Worm (Caenorhabditis elegans): ENCODE results near the gene srz-63.

The srz-63 gene

ce11 chrII:1322283-1323173 is 44.1 kb downstream of the srz-63 start (continued):
- TF ChIP-seq rcor-1 (GFP tag; IDR thresholded peaks at IDR 0.05) (0 out of 2 replicates have a peak, but pooled peaks have one; percentile 11), Y53G8AR.9 (GFP tag; conservative IDR thresholded peaks at IDR 0.05) (0 out of 2 replicates have a peak, but pooled peaks have one; percentile 4), ztf-26 (tag; optimal IDR thresholded peaks at IDR 0.05) (no peak), ceh-79 (tag; optimal IDR thresholded peaks at IDR 0.05) (no peak), snpc-4 (GFP tag; optimal IDR thresholded peaks at IDR 0.05) (no peak), snpc-4 (tag; optimal IDR thresholded peaks at IDR 0.05) (no peak), hsf-1 (GFP tag; IDR thresholded peaks at IDR 0.05) (peak; percentile 28; the same call in 1 of the 2 replicates), attf-6 (GFP tag; IDR thresholded peaks at IDR 0.05) (peak; percentile 29; the same call in 1 of the 2 replicates), ekl-4 (GFP tag; IDR thresholded peaks at IDR 0.05) (peak; percentile 10; the same call in 1 of the 2 replicates), attf-3 (GFP tag; conservative IDR thresholded peaks at IDR 0.05) (no peak), cebp-2 (GFP tag; IDR thresholded peaks at IDR 0.05) (no peak), lir-1 (GFP tag; conservative IDR thresholded peaks at IDR 0.05) (no peak), sdz-38 (tag; optimal IDR thresholded peaks at IDR 0.05) (no peak), D2030.7 (GFP tag; IDR thresholded peaks at IDR 0.05) (no peak), ama-1 (optimal IDR thresholded peaks at IDR 0.05) (no peak), ama-1 (GFP tag; optimal IDR thresholded peaks at IDR 0.05) (peak; percentile 29 to 66), F37B4.10 (GFP tag; IDR thresholded peaks at IDR 0.05) (no peak), tlf-1 (GFP tag; optimal IDR thresholded peaks at IDR 0.05) (peak; percentile 37), hlh-26 (GFP tag; conservative IDR thresholded peaks at IDR 0.05) (no peak), F39B2.1 (GFP tag; IDR thresholded peaks at IDR 0.05) (peak; percentile 7; the same call in 1 of the 2 replicates), ztf-28 (GFP tag; IDR thresholded peaks at IDR 0.05) (no peak), tbp1 (GFP tag; optimal IDR thresholded peaks at IDR 0.05) (no peak), egrh-3 (GFP tag; IDR thresholded peaks at IDR 0.05) (no peak), sea-2 (GFP tag; IDR thresholded peaks at IDR 0.05) (no peak), hmg-20 (GFP tag; IDR thresholded peaks at IDR 0.05) (no peak), aptf-3 (GFP tag; IDR thresholded peaks at IDR 0.05) (no peak), mxl-1 (tag; optimal IDR thresholded peaks at IDR 0.05) (no peak), dpl-1 (GFP tag; optimal IDR thresholded peaks at IDR 0.05) (no peak), mcd-1 (GFP tag; IDR thresholded peaks at IDR 0.05) (peak; percentile 10; the same call in 1 of the 2 replicates), snpc-1.3 (tag; optimal IDR thresholded peaks at IDR 0.05; ENCODE audit: insufficient read depth) (peak; percentile 7)

ce11 chrII:1323190-1323651 is 44.8 kb downstream of the srz-63 start:
- TF ChIP-seq lin-54 (GFP tag; optimal IDR thresholded peaks at IDR 0.05) (no peak), ekl-4 (GFP tag; IDR thresholded peaks at IDR 0.05) (peak; percentile 76), gei-17 (GFP tag; optimal IDR thresholded peaks at IDR 0.05) (no peak), hrde-1 (tag; optimal IDR thresholded peaks at IDR 0.05; ENCODE audit: borderline replicate concordance) (peak; percentile 89), attf-6 (GFP tag; IDR thresholded peaks at IDR 0.05) (no peak), lsy-27 (tag; optimal IDR thresholded peaks at IDR 0.05; ENCODE audit: borderline replicate concordance, insufficient read depth) (no peak), Y53F4B.3 (GFP tag; IDR thresholded peaks at IDR 0.05) (no peak), ztf-28 (GFP tag; IDR thresholded peaks at IDR 0.05) (no peak), attf-3 (GFP tag; conservative IDR thresholded peaks at IDR 0.05) (no peak), ztf-25 (GFP tag; IDR thresholded peaks at IDR 0.05) (no peak), ztf-18 (tag; optimal IDR thresholded peaks at IDR 0.05) (no peak), hmg-20 (GFP tag; IDR thresholded peaks at IDR 0.05) (no peak), nfyb-1 (GFP tag; IDR thresholded peaks at IDR 0.05) (no peak), B0019.2 (GFP tag; conservative IDR thresholded peaks at IDR 0.05) (no peak), him-1 (tag; optimal IDR thresholded peaks at IDR 0.05) (no peak), ceh-100 (GFP tag; IDR thresholded peaks at IDR 0.05) (no peak), rcor-1 (GFP tag; IDR thresholded peaks at IDR 0.05) (0 out of 2 replicates have a peak, but pooled peaks have one; percentile 27), efl-1 (GFP tag; optimal IDR thresholded peaks at IDR 0.05) (no peak), madf-3 (GFP tag; IDR thresholded peaks at IDR 0.05) (0 out of 2 replicates have a peak, but pooled peaks have one; percentile 60), ceh-79 (tag; optimal IDR thresholded peaks at IDR 0.05) (peak; percentile 61), hlh-12 (tag; optimal IDR thresholded peaks at IDR 0.05) (no peak), sea-2 (GFP tag; IDR thresholded peaks at IDR 0.05) (no peak), hsf-1 (GFP tag; IDR thresholded peaks at IDR 0.05) (0 out of 2 replicates have a peak, but pooled peaks have one; percentile 68), ama-1 (optimal IDR thresholded peaks at IDR 0.05) (no peak), ama-1 (GFP tag; optimal IDR thresholded peaks at IDR 0.05) (peak in 1 of 2 experiments; percentile 1), madf-6 (GFP tag; IDR thresholded peaks at IDR 0.05) (0 out of 2 replicates have a peak, but pooled peaks have one; percentile 41)
